Worm (Caenorhabditis elegans): ENCODE results near the gene nhr-104.

nhr-104 gene

ce11 chrIV:4788332-4788731 is at the start of gene nhr-104:
Gene nhr-104, minus strand, starts transcription at chrIV:4788692.
- TF ChIP-seq ceh-30 (tag; optimal IDR thresholded peaks at IDR 0.05) (no peak), hlh-13 (GFP tag; optimal IDR thresholded peaks at IDR 0.05) (no peak), tbx-7 (tag; optimal IDR thresholded peaks at IDR 0.05) (no peak), ceh-19 (GFP tag; optimal IDR thresholded peaks at IDR 0.05) (no peak), pros-1 (tag; optimal IDR thresholded peaks at IDR 0.05) (no peak), elt-2 (tag; optimal IDR thresholded peaks at IDR 0.05) (peak; percentile 29)

- no peak for TF ChIP-seq ref-2 (tag; optimal IDR thresholded peaks at IDR 0.05)
Measured at ce11 chrIV:4829641-4830040, 41.1 kb upstream of the nhr-104 start.

- no peak for TF ChIP-seq hlh-13 (GFP tag; optimal IDR thresholded peaks at IDR 0.05)
- no peak for TF ChIP-seq ceh-45 (GFP tag; IDR thresholded peaks at IDR 0.05)
- TF ChIP-seq ceh-18 (tag; optimal IDR thresholded peaks at IDR 0.05): no peak
- no peak for TF ChIP-seq dve-1 (tag; optimal IDR thresholded peaks at IDR 0.05)
- TF ChIP-seq pros-1 (tag; optimal IDR thresholded peaks at IDR 0.05): no peak
- no peak for TF ChIP-seq ama-1 (optimal IDR thresholded peaks at IDR 0.05)
- no peak for TF ChIP-seq syd-9 (tag; optimal IDR thresholded peaks at IDR 0.05)
- TF ChIP-seq eyg-1 (tag; optimal IDR thresholded peaks at IDR 0.05): no peak
- TF ChIP-seq tbx-7 (tag; optimal IDR thresholded peaks at IDR 0.05): no peak
- TF ChIP-seq npax-4 (tag; optimal IDR thresholded peaks at IDR 0.05): no peak
- no peak for TF ChIP-seq nfya-1 (tag; optimal IDR thresholded peaks at IDR 0.05)
- no peak for TF ChIP-seq C38D4.7 (GFP tag; optimal IDR thresholded peaks at IDR 0.05)
- TF ChIP-seq hlh-15 (tag; optimal IDR thresholded peaks at IDR 0.05): no peak
- no peak for TF ChIP-seq elt-4 (tag; optimal IDR thresholded peaks at IDR 0.05)
Measured at ce11 chrIV:4827219-4827618, 38.7 kb upstream of the nhr-104 start, which contains the start of gene mpz-4. Gene mpz-4, minus strand, starts transcription at chrIV:4827319.

- TF ChIP-seq ahr-1 (tag; optimal IDR thresholded peaks at IDR 0.05): no peak
- no peak for TF ChIP-seq ceh-18 (tag; optimal IDR thresholded peaks at IDR 0.05)
- TF ChIP-seq unc-3 (GFP tag; conservative IDR thresholded peaks at IDR 0.05): no peak
- TF ChIP-seq unc-3 (tag; optimal IDR thresholded peaks at IDR 0.05): no peak
- no peak for TF ChIP-seq hlh-15 (tag; optimal IDR thresholded peaks at IDR 0.05)
- TF ChIP-seq ceh-6 (GFP tag; optimal IDR thresholded peaks at IDR 0.05): no peak
- no peak for TF ChIP-seq dmd-4 (tag; optimal IDR thresholded peaks at IDR 0.05; ENCODE audit: borderline replicate concordance)
- TF ChIP-seq fax-1 (tag; optimal IDR thresholded peaks at IDR 0.05): no peak
- TF ChIP-seq pros-1 (tag; optimal IDR thresholded peaks at IDR 0.05): no peak
Measured at ce11 chrIV:4821843-4822242, 33.4 kb upstream of the nhr-104 start.

ce11 chrIV:4821054-4821453 is 32.6 kb upstream of the nhr-104 start, which contains the start of gene H06H21.8:
Gene H06H21.8, minus strand, starts transcription at chrIV:4821131.
- TF ChIP-seq pha-4 (tag; optimal IDR thresholded peaks at IDR 0.05) (no peak), F13H6.1 (tag; optimal IDR thresholded peaks at IDR 0.05) (no peak), sdc-2 (tag; optimal IDR thresholded peaks at IDR 0.05) (no peak), elt-4 (tag; optimal IDR thresholded peaks at IDR 0.05) (no peak), hlh-8 (tag; optimal IDR thresholded peaks at IDR 0.05) (no peak), ceh-14 (tag; optimal IDR thresholded peaks at IDR 0.05) (no peak), ceh-22 (tag; optimal IDR thresholded peaks at IDR 0.05) (no peak), dve-1 (tag; optimal IDR thresholded peaks at IDR 0.05) (no peak), ets-4 (tag; optimal IDR thresholded peaks at IDR 0.05) (no peak), unc-55 (GFP tag; optimal IDR thresholded peaks at IDR 0.05) (no peak)

- TF ChIP-seq ceh-22 (tag; optimal IDR thresholded peaks at IDR 0.05) (no peak), ref-2 (tag; optimal IDR thresholded peaks at IDR 0.05) (no peak), mec-3 (tag; optimal IDR thresholded peaks at IDR 0.05; ENCODE audit: borderline replicate concordance) (no peak), unc-3 (GFP tag; conservative IDR thresholded peaks at IDR 0.05) (no peak), unc-3 (tag; optimal IDR thresholded peaks at IDR 0.05) (no peak), dmd-4 (tag; optimal IDR thresholded peaks at IDR 0.05; ENCODE audit: borderline replicate concordance) (no peak), tbx-7 (tag; optimal IDR thresholded peaks at IDR 0.05) (no peak), unc-55 (GFP tag; optimal IDR thresholded peaks at IDR 0.05) (no peak), hlh-6 (tag; optimal IDR thresholded peaks at IDR 0.05) (no peak), syd-9 (tag; optimal IDR thresholded peaks at IDR 0.05) (no peak), madf-2 (tag; optimal IDR thresholded peaks at IDR 0.05) (no peak), odd-2 (tag; optimal IDR thresholded peaks at IDR 0.05) (no peak), elt-4 (tag; optimal IDR thresholded peaks at IDR 0.05) (no peak), ttx-3 (tag; optimal IDR thresholded peaks at IDR 0.05) (no peak)
Measured at ce11 chrIV:4814185-4814584, 25.7 kb upstream of the nhr-104 start, which contains the start of gene srw-94. Gene srw-94, plus strand, starts transcription at chrIV:4814485.
